Worm (Caenorhabditis elegans) whole organism, midembryonic: ENCODE measurements around the gene Y41D4B.14.
"Not testable (repeated sequence)": the region's sequence is repeated elsewhere in the genome, so short reads cannot be mapped to it uniquely, and the experiment has no call there.

ENCODE experiments used
- cog-1 ChIP-seq: sonication (generic microtip); optimal IDR thresholded peaks from 2 replicates; lab custom pipeline; 2016; ENCODE audit warnings: missing genetic modification characterization, missing compliant biosample characterization
- klf-2 ChIP-seq: fragments of 200-800 bp; sonication (Bioruptor generic); conservative IDR thresholded peaks from 2 replicates; pipeline ENCODE4 v1.3.6; 2022; ENCODE audit warnings: missing genetic modification reagents, missing genetic modification characterization, missing compliant biosample characterization
- ref-1 ChIP-seq: fragments of 200-800 bp; sonication (Bioruptor generic); conservative IDR thresholded peaks from 2 replicates; pipeline ENCODE4 v1.3.6; 2022; ENCODE audit warnings: missing genetic modification reagents, missing genetic modification characterization, missing compliant biosample characterization
- tab-1 ChIP-seq: fragments of 200-800 bp; sonication (Bioruptor generic); IDR thresholded peaks from 2 replicates; pipeline ENCODE4 v1.3.6; 2022; ENCODE audit warnings: missing genetic modification characterization, missing compliant biosample characterization
- ztf-29 ChIP-seq: fragments of 200-800 bp; sonication (Bioruptor generic); IDR thresholded peaks from 2 replicates; pipeline ENCODE4 v1.3.6; 2022; ENCODE audit warnings: missing genetic modification reagents, missing genetic modification characterization, missing compliant biosample characterization

- not testable (repeated sequence) for TF ChIP-seq tab-1 (GFP tag; lab: Robert Waterston, UW); klf-2 (GFP tag; lab: Robert Waterston, UW); ztf-29 (GFP tag; lab: Robert Waterston, UW); ref-1 (GFP tag; lab: Robert Waterston, UW); cog-1 (tag; lab: Kevin White, UChicago)
These were observed 33.1 kb downstream of the Y41D4B.14 start, which contains the start of gene dsl-3 for ce11 chrIV:1609973-1610372.
